Worm (Caenorhabditis elegans): ENCODE measurements around the gene hap-1.
A peak's percentile ranks its signal among the peaks of the same experiment; 100 is the strongest.

hap-1 gene

ce11 chrIII:5264813-5265212 lies 1.1 kb downstream of the hap-1 start, which contains the start of gene gro-1:
gro-1 (plus strand) TSS chrIII:5265113.
- no peak for TF ChIP-seq F13C5.2 (tag; optimal IDR thresholded peaks at IDR 0.05)
- no peak for TF ChIP-seq pes-1 (GFP tag; IDR thresholded peaks at IDR 0.05)
- TF ChIP-seq ceh-36 (tag; optimal IDR thresholded peaks at IDR 0.05) = no peak
- TF ChIP-seq tra-4 (tag; optimal IDR thresholded peaks at IDR 0.05) = no peak
- no peak for TF ChIP-seq aly-1 (tag; optimal IDR thresholded peaks at IDR 0.05)
- TF ChIP-seq ceh-13 (GFP tag; optimal IDR thresholded peaks at IDR 0.05) = no peak
- no peak for TF ChIP-seq ets-7 (tag; optimal IDR thresholded peaks at IDR 0.05)
- TF ChIP-seq tbx-11 (GFP tag; IDR thresholded peaks at IDR 0.05) = no peak
- no peak for TF ChIP-seq hnd-1 (tag; optimal IDR thresholded peaks at IDR 0.05)
- TF ChIP-seq tbx-37 (GFP tag; conservative IDR thresholded peaks at IDR 0.05) = no peak
- no peak for TF ChIP-seq B0310.2 (tag; optimal IDR thresholded peaks at IDR 0.05)
- no peak for TF ChIP-seq ama-1 (optimal IDR thresholded peaks at IDR 0.05)
- TF ChIP-seq hmg-4 (GFP tag; optimal IDR thresholded peaks at IDR 0.05) = no peak
- no peak for TF ChIP-seq scrt-1 (GFP tag; IDR thresholded peaks at IDR 0.05)
- TF ChIP-seq flt-1 (GFP tag; IDR thresholded peaks at IDR 0.05) = no peak
- no peak for TF ChIP-seq hmbx-1 (tag; optimal IDR thresholded peaks at IDR 0.05)
- no peak for TF ChIP-seq sea-1 (GFP tag; conservative IDR thresholded peaks at IDR 0.05)

DNA sequence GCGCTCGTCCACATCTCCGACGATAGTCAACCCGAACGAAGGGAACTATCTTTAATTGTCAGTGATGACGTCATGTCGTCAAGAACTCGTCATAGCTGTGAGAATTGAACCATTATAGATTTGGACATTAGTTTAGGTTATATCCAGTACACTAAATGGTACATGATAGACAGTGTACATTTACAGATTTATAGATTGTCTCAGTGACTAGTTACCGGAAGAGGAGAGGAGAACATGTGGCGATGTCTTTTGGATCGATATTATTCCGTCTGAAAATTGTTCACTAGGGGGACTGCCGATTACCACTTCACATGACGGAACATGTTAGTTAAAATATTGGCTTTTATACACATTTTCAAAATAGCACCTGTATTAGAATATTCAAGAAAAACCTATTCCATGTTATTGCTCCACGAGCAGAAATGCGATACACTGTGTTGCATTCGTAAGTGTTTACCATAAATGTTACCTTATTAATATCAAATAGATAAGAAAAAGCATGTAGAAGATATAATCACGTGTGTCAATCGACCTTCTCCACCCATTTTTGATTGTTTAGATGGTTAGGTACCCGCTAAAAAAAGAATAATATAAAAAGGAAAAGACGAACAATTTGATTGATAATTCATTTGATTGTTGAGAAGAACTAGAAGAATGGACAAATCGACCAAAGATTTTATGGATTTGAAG lies 3.6 kb downstream of the hap-1 start, which contains the start of gene ZC395.5:
Gene ZC395.5, plus strand, starts transcription at position 632 of the 690 bp plus-strand sequence.
- TF ChIP-seq flt-1 (GFP tag; IDR thresholded peaks at IDR 0.05) (no peak), B0310.2 (tag; optimal IDR thresholded peaks at IDR 0.05) (no peak), hnd-1 (tag; optimal IDR thresholded peaks at IDR 0.05) (no peak), hmg-4 (GFP tag; optimal IDR thresholded peaks at IDR 0.05) (no peak), ceh-13 (GFP tag; optimal IDR thresholded peaks at IDR 0.05) (no peak), pes-1 (GFP tag; IDR thresholded peaks at IDR 0.05) (no peak)

DNA sequence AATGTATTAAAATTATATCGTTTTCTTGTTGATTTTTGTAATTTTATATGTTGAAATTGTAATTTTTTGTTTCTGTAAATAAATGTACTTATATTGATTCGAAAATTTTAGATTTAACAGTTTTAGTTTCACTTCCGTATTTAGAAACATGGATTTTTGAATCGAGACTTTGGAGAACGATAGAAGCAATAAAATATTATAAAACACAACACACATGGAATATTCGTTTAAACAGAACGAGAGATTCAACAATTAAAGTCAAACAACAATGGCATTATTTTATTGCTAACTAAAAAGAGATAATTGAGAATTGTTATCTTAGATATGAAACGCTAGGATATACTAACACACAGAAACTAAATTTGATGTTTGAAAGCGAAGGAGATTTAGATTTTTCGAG lies 4.7 kb downstream of the hap-1 start:
- TF ChIP-seq ets-7 (tag; optimal IDR thresholded peaks at IDR 0.05) (no peak), tbx-37 (GFP tag; conservative IDR thresholded peaks at IDR 0.05) (no peak), hnd-1 (tag; optimal IDR thresholded peaks at IDR 0.05) (no peak), hmg-4 (GFP tag; optimal IDR thresholded peaks at IDR 0.05) (no peak)

DNA sequence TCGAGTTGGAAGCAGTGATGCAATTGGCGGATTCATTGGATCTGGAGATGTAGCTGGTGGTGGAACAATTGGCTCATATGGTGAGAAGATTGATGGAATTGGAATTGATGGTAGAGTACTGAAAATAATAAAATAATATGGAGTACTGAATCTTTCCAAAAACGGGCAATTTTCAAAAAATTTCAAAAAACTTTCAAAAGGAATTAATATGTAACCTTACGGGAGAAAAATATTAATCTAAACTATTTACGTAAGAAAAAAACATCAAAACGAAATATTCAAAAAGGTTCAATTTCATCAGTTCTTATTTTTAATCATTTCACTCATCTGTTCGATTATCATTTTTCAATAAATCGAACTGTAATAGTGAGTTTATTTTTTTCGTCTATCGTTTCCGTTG lies 6.1 kb downstream of the hap-1 start, which contains the start of gene ZC395.4:
Gene ZC395.4, plus strand, starts transcription at position 301 of the 400 bp plus-strand sequence.
- TF ChIP-seq ama-1 (optimal IDR thresholded peaks at IDR 0.05) = no peak
- TF ChIP-seq tbx-11 (GFP tag; IDR thresholded peaks at IDR 0.05) = no peak
- TF ChIP-seq hnd-1 (tag; optimal IDR thresholded peaks at IDR 0.05) = no peak
- no peak for TF ChIP-seq ceh-36 (tag; optimal IDR thresholded peaks at IDR 0.05)
- no peak for TF ChIP-seq sea-1 (GFP tag; conservative IDR thresholded peaks at IDR 0.05)
- no peak for TF ChIP-seq tra-4 (tag; optimal IDR thresholded peaks at IDR 0.05)
- no peak for TF ChIP-seq aly-1 (tag; optimal IDR thresholded peaks at IDR 0.05)
- TF ChIP-seq tbx-37 (GFP tag; conservative IDR thresholded peaks at IDR 0.05) = no peak
- TF ChIP-seq flt-1 (GFP tag; IDR thresholded peaks at IDR 0.05) = no peak
- TF ChIP-seq F13C5.2 (tag; optimal IDR thresholded peaks at IDR 0.05) = no peak
- TF ChIP-seq pes-1 (GFP tag; IDR thresholded peaks at IDR 0.05) = no peak
- no peak for TF ChIP-seq B0310.2 (tag; optimal IDR thresholded peaks at IDR 0.05)
- TF ChIP-seq ceh-13 (GFP tag; optimal IDR thresholded peaks at IDR 0.05) = no peak
- no peak for TF ChIP-seq ets-7 (tag; optimal IDR thresholded peaks at IDR 0.05)
- no peak for TF ChIP-seq hmg-4 (GFP tag; optimal IDR thresholded peaks at IDR 0.05)
- no peak for TF ChIP-seq scrt-1 (GFP tag; IDR thresholded peaks at IDR 0.05)
- TF ChIP-seq hmbx-1 (tag; optimal IDR thresholded peaks at IDR 0.05) = no peak

DNA sequence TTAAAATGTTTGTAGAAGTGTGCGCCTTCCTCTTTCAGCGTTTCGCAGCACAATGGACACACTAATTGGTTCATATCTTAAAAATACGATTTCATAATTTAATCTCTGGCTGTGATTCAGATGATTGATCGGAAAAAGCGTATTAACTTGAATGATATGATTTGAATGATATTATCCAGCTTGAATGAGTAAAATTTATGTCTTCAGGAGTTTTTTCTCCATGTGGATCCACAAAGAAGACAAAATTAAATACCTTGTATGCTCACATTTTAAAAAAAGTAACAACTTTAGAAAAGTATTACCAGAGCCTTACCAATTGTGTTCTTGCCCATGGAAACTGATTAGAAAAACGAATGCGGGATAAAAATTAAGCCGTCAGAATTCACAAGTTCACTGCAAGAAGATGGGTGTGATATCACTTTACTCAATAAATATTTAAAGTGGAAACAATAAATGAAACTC lies 9.7 kb downstream of the hap-1 start, which contains the start of gene ztf-8:
Gene ztf-8, minus strand, starts transcription at position 76 of the 462 bp plus-strand sequence.
- TF ChIP-seq sea-1 (GFP tag; conservative IDR thresholded peaks at IDR 0.05) (no peak), hmg-4 (GFP tag; optimal IDR thresholded peaks at IDR 0.05) (no peak), hmbx-1 (tag; optimal IDR thresholded peaks at IDR 0.05) (no peak), ama-1 (optimal IDR thresholded peaks at IDR 0.05) (no peak), ceh-36 (tag; optimal IDR thresholded peaks at IDR 0.05) (no peak), pes-1 (GFP tag; IDR thresholded peaks at IDR 0.05) (no peak), scrt-1 (GFP tag; IDR thresholded peaks at IDR 0.05) (no peak), flt-1 (GFP tag; IDR thresholded peaks at IDR 0.05) (no peak), tbx-37 (GFP tag; conservative IDR thresholded peaks at IDR 0.05) (no peak), B0310.2 (tag; optimal IDR thresholded peaks at IDR 0.05) (no peak), ets-7 (tag; optimal IDR thresholded peaks at IDR 0.05) (no peak), aly-1 (tag; optimal IDR thresholded peaks at IDR 0.05) (no peak), tbx-11 (GFP tag; IDR thresholded peaks at IDR 0.05) (no peak), ceh-13 (GFP tag; optimal IDR thresholded peaks at IDR 0.05) (no peak)

ce11 chrIII:5274250-5274649 lies 10.5 kb downstream of the hap-1 start:
- TF ChIP-seq aly-1 (tag; optimal IDR thresholded peaks at IDR 0.05) (no peak), hmbx-1 (tag; optimal IDR thresholded peaks at IDR 0.05) (no peak)

DNA sequence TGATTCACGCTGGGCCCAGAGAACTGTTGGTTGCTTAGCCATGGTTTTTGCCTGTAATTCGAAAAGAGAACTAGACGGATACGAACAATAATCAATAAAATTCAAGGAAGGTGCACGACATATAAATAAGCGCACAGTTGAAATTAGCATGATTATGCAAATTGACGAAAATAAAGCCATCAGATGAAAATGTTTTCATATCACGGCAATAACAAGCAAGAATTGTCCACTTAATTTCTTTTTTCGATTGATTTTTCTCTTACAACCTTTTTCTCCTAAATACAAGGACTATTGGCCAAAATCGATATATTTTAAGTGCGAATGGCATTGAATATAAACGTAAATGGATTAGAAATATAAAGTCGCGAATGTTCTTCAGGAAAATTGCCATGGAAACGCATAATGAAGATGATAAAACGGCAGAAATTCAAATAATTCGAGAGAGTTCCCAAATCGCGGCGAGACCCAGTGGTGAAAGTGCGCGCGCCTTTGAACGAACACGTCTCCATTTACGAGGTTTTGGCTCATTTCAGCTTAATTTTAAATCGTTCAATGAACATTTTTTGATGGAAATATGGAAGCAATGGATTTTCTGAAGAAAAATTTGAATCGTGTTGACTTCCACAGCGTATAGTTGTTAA lies 11.1 kb downstream of the hap-1 start, which contains the start of the genes daf-41 and toc-1:
Gene daf-41, minus strand, starts transcription at position 51 of the 641 bp plus-strand sequence.
Gene toc-1, plus strand, starts transcription at position 537 of the 641 bp plus-strand sequence.
- TF ChIP-seq aly-1 (tag; optimal IDR thresholded peaks at IDR 0.05) (no peak), F13C5.2 (tag; optimal IDR thresholded peaks at IDR 0.05) (peak; percentile 13), hnd-1 (tag; optimal IDR thresholded peaks at IDR 0.05) (no peak), hmg-4 (GFP tag; optimal IDR thresholded peaks at IDR 0.05) (no peak), tra-4 (tag; optimal IDR thresholded peaks at IDR 0.05) (no peak), ceh-13 (GFP tag; optimal IDR thresholded peaks at IDR 0.05) (no peak), ama-1 (optimal IDR thresholded peaks at IDR 0.05) (no peak), ets-7 (tag; optimal IDR thresholded peaks at IDR 0.05) (no peak)

All from whole organism, early embryonic.